Worm (Caenorhabditis elegans): Measurements from ENCODE around the gene rps-14.

DNA sequence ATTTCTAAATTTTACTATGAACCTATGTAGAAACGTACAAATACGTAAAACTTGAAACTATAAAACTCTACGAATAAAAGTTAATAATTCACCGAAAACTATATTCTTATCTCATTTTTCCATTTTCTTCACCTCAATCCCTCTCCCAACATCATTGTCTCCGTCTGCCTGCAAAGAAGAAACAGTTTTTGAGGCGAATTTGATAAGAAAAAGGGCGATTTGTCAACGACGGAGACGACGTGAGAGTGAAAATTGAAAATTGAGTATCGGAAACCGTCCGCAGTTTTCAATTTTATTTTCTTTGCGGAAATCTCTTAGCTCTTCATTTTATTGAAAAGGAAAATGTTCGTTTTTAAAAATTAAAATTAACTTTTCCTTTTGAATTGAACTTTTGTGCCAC lies 32.6 kb upstream of the rps-14 start:
- TF ChIP-seq snpc-4 (tag; optimal IDR thresholded peaks at IDR 0.05) = no peak
- no peak for TF ChIP-seq sem-2 (GFP tag; optimal IDR thresholded peaks at IDR 0.05)
- no peak for TF ChIP-seq nhr-237 (tag; optimal IDR thresholded peaks at IDR 0.05)

Data from whole organism, mixed stage, embryonic.